Fruit fly (Drosophila melanogaster) whole organism, embryonic: ENCODE data around the gene Cul2.

Experiments used
- ATbp ChIP-seq: fragments of 200-800 bp; sonication (Bioruptor generic); optimal IDR thresholded peaks from 2 replicates; lab custom pipeline; 2017; ENCODE audit warnings: missing biosample characterization, mild to moderate bottlenecking, missing genetic modification characterization, missing genetic modification reagents
- Ada2b ChIP-seq: fragments of 200-800 bp; sonication (Bioruptor generic); IDR thresholded peaks from 2 replicates; pipeline ENCODE4 v1.3.6; 2022; ENCODE audit warnings: missing biosample characterization, missing genetic modification characterization
- Awh ChIP-seq: fragments of 200-800 bp; sonication (Bioruptor generic); IDR thresholded peaks from 2 replicates; pipeline ENCODE4, ENCODE4 v1.3.6; 2022; ENCODE audit warnings: missing biosample characterization, missing genetic modification characterization
- BEAF-32 ChIP-seq: fragments of 200-800 bp; sonication (Bioruptor generic); optimal IDR thresholded peaks from 3 replicates; lab custom pipeline; 2017; ENCODE audit warnings: missing biosample characterization, missing genetic modification characterization, mild to moderate bottlenecking, moderate library complexity, missing genetic modification reagents
- CG10321 ChIP-seq: fragments of 200-800 bp; sonication (Bioruptor generic); IDR thresholded peaks from 2 replicates; pipeline ENCODE4 v1.3.6; 2022; ENCODE audit warnings: missing biosample characterization, missing genetic modification characterization
- CG10979 ChIP-seq: fragments of 200-800 bp; sonication (Bioruptor generic); optimal IDR thresholded peaks from 2 replicates; lab custom pipeline; 2018; ENCODE audit warnings: missing biosample characterization, mild to moderate bottlenecking, missing genetic modification characterization, moderate library complexity
- CG11456 ChIP-seq: fragments of 200-800 bp; sonication (Bioruptor generic); IDR thresholded peaks from 3 replicates; pipeline ENCODE4 v1.3.6; 2022; ENCODE audit warnings: missing biosample characterization, missing genetic modification characterization
- CG12942 ChIP-seq: fragments of 200-800 bp; sonication (Bioruptor generic); optimal IDR thresholded peaks from 3 replicates; lab custom pipeline; 2016; ENCODE audit warnings: missing biosample characterization, missing genetic modification characterization
- CG13424 ChIP-seq: fragments of 200-800 bp; sonication (Bioruptor generic); optimal IDR thresholded peaks from 2 replicates; lab custom pipeline; 2019; ENCODE audit warnings: missing biosample characterization, mild to moderate bottlenecking, missing genetic modification characterization, moderate library complexity
- CG13894 ChIP-seq: fragments of 200-800 bp; sonication (Bioruptor generic); optimal IDR thresholded peaks from 3 replicates; lab custom pipeline; 2018; ENCODE audit warnings: missing biosample characterization, mild to moderate bottlenecking, missing genetic modification characterization, moderate library complexity
- CG14860 ChIP-seq: fragments of 200-800 bp; sonication (Bioruptor generic); IDR thresholded peaks from 3 replicates; pipeline ENCODE4 v1.3.6; 2022; ENCODE audit warnings: missing biosample characterization, missing genetic modification characterization; ENCODE audit not compliant: partially characterized antibody
- CG16815 ChIP-seq: fragments of 200-800 bp; sonication (Bioruptor generic); optimal IDR thresholded peaks from 3 replicates; lab custom pipeline; 2017; ENCODE audit warnings: missing biosample characterization, mild to moderate bottlenecking, missing genetic modification characterization
- CG30403 ChIP-seq: fragments of 200-800 bp; sonication (Bioruptor generic); optimal IDR thresholded peaks from 3 replicates; lab custom pipeline; 2016; ENCODE audit warnings: missing biosample characterization, missing genetic modification characterization
- CG31224 ChIP-seq: fragments of 200-800 bp; sonication (Bioruptor generic); IDR thresholded peaks from 2 replicates; pipeline ENCODE4 v1.3.6; 2022; ENCODE audit warnings: missing biosample characterization, missing genetic modification characterization
- CG31441 ChIP-seq: fragments of 200-800 bp; sonication (Bioruptor generic); IDR thresholded peaks from 2 replicates; pipeline ENCODE4 v1.3.6; 2022; ENCODE audit warnings: missing biosample characterization, missing genetic modification characterization
- CG33213 ChIP-seq: fragments of 200-800 bp; sonication (Bioruptor generic); optimal IDR thresholded peaks from 3 replicates; lab custom pipeline; 2016; ENCODE audit warnings: missing biosample characterization, missing genetic modification characterization
- CG3726 ChIP-seq: fragments of 200-800 bp; sonication (Bioruptor generic); IDR thresholded peaks from 3 replicates; pipeline ENCODE4, ENCODE4 v1.3.6; 2022; ENCODE audit warnings: missing biosample characterization, missing genetic modification characterization
- CG3995 ChIP-seq: fragments of 200-800 bp; sonication (Bioruptor generic); optimal IDR thresholded peaks from 3 replicates; lab custom pipeline; 2016; ENCODE audit warnings: missing biosample characterization, missing genetic modification characterization
- CG4617 ChIP-seq: fragments of 200-800 bp; sonication (Bioruptor generic); optimal IDR thresholded peaks from 3 replicates; lab custom pipeline; 2016; ENCODE audit warnings: missing biosample characterization, missing genetic modification characterization, borderline replicate concordance
- CG7786 ChIP-seq: fragments of 200-800 bp; sonication (Bioruptor generic); optimal IDR thresholded peaks from 2 replicates; lab custom pipeline; 2016; ENCODE audit warnings: missing biosample characterization, missing genetic modification characterization
- CG7987 ChIP-seq: fragments of 200-800 bp; sonication (Bioruptor generic); optimal IDR thresholded peaks from 2 replicates; lab custom pipeline; 2018; ENCODE audit warnings: missing biosample characterization, mild to moderate bottlenecking, missing genetic modification characterization, moderate library complexity
- CG8089 ChIP-seq: fragments of 200-800 bp; sonication (Bioruptor generic); optimal IDR thresholded peaks from 3 replicates; lab custom pipeline; 2016; ENCODE audit warnings: missing biosample characterization, missing genetic modification characterization
- CG9932 ChIP-seq: fragments of 200-800 bp; sonication (Bioruptor generic); IDR thresholded peaks from 2 replicates; pipeline ENCODE4 v1.3.6; 2022; ENCODE audit warnings: missing biosample characterization, missing genetic modification characterization
- CrebB ChIP-seq: fragments of 200-800 bp; sonication (Bioruptor generic); optimal IDR thresholded peaks from 3 replicates; lab custom pipeline; 2018; ENCODE audit warnings: missing biosample characterization, mild to moderate bottlenecking, missing genetic modification characterization
- Dp ChIP-seq: fragments of 200-800 bp; sonication (Bioruptor generic); optimal IDR thresholded peaks from 2 replicates; lab custom pipeline; 2018; ENCODE audit warnings: missing biosample characterization, mild to moderate bottlenecking, missing genetic modification characterization, moderate library complexity
- Fer3 ChIP-seq: fragments of 200-800 bp; sonication (Bioruptor generic); optimal IDR thresholded peaks from 2 replicates; lab custom pipeline; 2018; ENCODE audit warnings: missing biosample characterization, mild to moderate bottlenecking, missing genetic modification characterization, moderate library complexity
- Gug ChIP-seq: fragments of 200-800 bp; sonication (Bioruptor generic); IDR thresholded peaks from 4 replicates; pipeline ENCODE4 v1.3.6; 2022; ENCODE audit warnings: missing biosample characterization, missing genetic modification characterization
- Nf-YC ChIP-seq: fragments of 200-800 bp; optimal IDR thresholded peaks from 3 replicates; lab custom pipeline; 2019; ENCODE audit warnings: missing biosample characterization, mild to moderate bottlenecking, missing genetic modification characterization, moderate library complexity
- NfI ChIP-seq: fragments of 200-800 bp; sonication (Bioruptor generic); optimal IDR thresholded peaks from 3 replicates; lab custom pipeline; 2018; ENCODE audit warnings: missing biosample characterization, mild to moderate bottlenecking, missing genetic modification characterization, moderate library complexity
- Sox102F ChIP-seq: fragments of 200-800 bp; sonication (Bioruptor generic); optimal IDR thresholded peaks from 2 replicates; lab custom pipeline; 2018; ENCODE audit warnings: missing biosample characterization, mild to moderate bottlenecking, missing genetic modification characterization, moderate library complexity
- ap ChIP-seq: fragments of 200-800 bp; sonication (Bioruptor generic); IDR thresholded peaks from 2 replicates; pipeline ENCODE4 v1.3.6; 2022; ENCODE audit warnings: missing biosample characterization, missing genetic modification characterization
- ase ChIP-seq: fragments of 200-800 bp; sonication (Bioruptor generic); IDR thresholded peaks from 3 replicates; pipeline ENCODE4 v1.3.6; 2022; ENCODE audit warnings: missing biosample characterization, missing genetic modification characterization
- az2 ChIP-seq: fragments of 200-800 bp; sonication (Bioruptor generic); optimal IDR thresholded peaks from 3 replicates; lab custom pipeline; 2016; ENCODE audit warnings: missing biosample characterization, missing genetic modification characterization
- br ChIP-seq: fragments of >200 bp; optimal IDR thresholded peaks from 2 replicates; lab custom pipeline; 2017
- chinmo ChIP-seq: fragments of 200-800 bp; sonication (Bioruptor generic); IDR thresholded peaks from 4 replicates; pipeline ENCODE4 v1.3.6; 2022; ENCODE audit warnings: missing biosample characterization, missing genetic modification characterization; ENCODE audit not compliant: partially characterized antibody
- dimm ChIP-seq: fragments of 200-800 bp; sonication (Bioruptor generic); IDR thresholded peaks from 2 replicates; pipeline ENCODE4 v1.3.6; 2022; ENCODE audit warnings: missing biosample characterization, missing genetic modification characterization
- gcm2 ChIP-seq: fragments of 200-800 bp; sonication (Bioruptor generic); optimal IDR thresholded peaks from 2 replicates; lab custom pipeline; 2016; ENCODE audit warnings: missing biosample characterization, missing genetic modification characterization
- gsb ChIP-seq: fragments of 200-800 bp; sonication (Bioruptor generic); IDR thresholded peaks from 2 replicates; pipeline ENCODE4 v1.3.6; 2022; ENCODE audit warnings: missing biosample characterization, missing genetic modification characterization
- ken ChIP-seq: fragments of 200-800 bp; sonication (Bioruptor generic); IDR thresholded peaks from 3 replicates; pipeline ENCODE4 v1.3.6; 2022; ENCODE audit warnings: missing biosample characterization, missing genetic modification characterization
- klu ChIP-seq: fragments of 200-800 bp; sonication (Bioruptor generic); IDR thresholded peaks from 2 replicates; pipeline ENCODE4 v1.3.6; 2022; ENCODE audit warnings: missing biosample characterization, missing genetic modification characterization
- lab ChIP-seq: fragments of 200-800 bp; sonication (Bioruptor generic); optimal IDR thresholded peaks from 3 replicates; lab custom pipeline; 2017; ENCODE audit warnings: missing biosample characterization, missing genetic modification characterization, mild to moderate bottlenecking, moderate library complexity, missing genetic modification reagents
- nerfin-1 ChIP-seq: fragments of 200-800 bp; sonication (Bioruptor generic); optimal IDR thresholded peaks from 3 replicates; lab custom pipeline; 2019; ENCODE audit warnings: missing biosample characterization, mild to moderate bottlenecking, missing genetic modification characterization, moderate library complexity
- odd ChIP-seq: fragments of 200-800 bp; sonication (Bioruptor generic); optimal IDR thresholded peaks from 2 replicates; lab custom pipeline; 2017; ENCODE audit warnings: missing biosample characterization, mild to moderate bottlenecking, missing genetic modification characterization
- pan ChIP-seq, 4 experiments: fragments of >200 bp in 3 of 4; fragments of 200-800 bp in 1 of 4; sonication (Bioruptor generic) in 1 of 4; optimal IDR thresholded peaks in 3 of 4; IDR thresholded peaks in 1 of 4; 2 replicates each; pipeline versions ENCODE4 v1.3.6 to Lab custom; 2017 to 2022; ENCODE audit warnings: missing biosample characterization in 2 of 4, missing genetic modification characterization in 2 of 4, mixed read lengths in 1 of 4
- pzg ChIP-seq: fragments of 200-800 bp; sonication (Bioruptor generic); optimal IDR thresholded peaks from 3 replicates; lab custom pipeline; 2018; ENCODE audit warnings: missing biosample characterization, mild to moderate bottlenecking, missing genetic modification characterization, moderate library complexity
- scrt ChIP-seq: fragments of 200-800 bp; sonication (Bioruptor generic); optimal IDR thresholded peaks from 2 replicates; lab custom pipeline; 2018; ENCODE audit warnings: missing biosample characterization, mild to moderate bottlenecking, missing genetic modification characterization, moderate library complexity
- tx ChIP-seq: fragments of 200-800 bp; sonication (Bioruptor generic); optimal IDR thresholded peaks from 2 replicates; lab custom pipeline; 2016; ENCODE audit warnings: missing biosample characterization, missing genetic modification characterization
- vfl ChIP-seq: fragments of 200-800 bp; sonication (Bioruptor generic); optimal IDR thresholded peaks from 2 replicates; lab custom pipeline; 2016; ENCODE audit warnings: missing biosample characterization, missing genetic modification characterization
- vvl ChIP-seq: fragments of 200-800 bp; sonication (Bioruptor generic); IDR thresholded peaks from 2 replicates; pipeline ENCODE4 v1.3.6; 2022; ENCODE audit warnings: missing biosample characterization, missing genetic modification characterization
- wek ChIP-seq: fragments of 200-800 bp; sonication (Bioruptor generic); optimal IDR thresholded peaks from 3 replicates; lab custom pipeline; 2018; ENCODE audit warnings: missing biosample characterization, mild to moderate bottlenecking, missing genetic modification characterization, moderate library complexity

Cul2 gene

DNA sequence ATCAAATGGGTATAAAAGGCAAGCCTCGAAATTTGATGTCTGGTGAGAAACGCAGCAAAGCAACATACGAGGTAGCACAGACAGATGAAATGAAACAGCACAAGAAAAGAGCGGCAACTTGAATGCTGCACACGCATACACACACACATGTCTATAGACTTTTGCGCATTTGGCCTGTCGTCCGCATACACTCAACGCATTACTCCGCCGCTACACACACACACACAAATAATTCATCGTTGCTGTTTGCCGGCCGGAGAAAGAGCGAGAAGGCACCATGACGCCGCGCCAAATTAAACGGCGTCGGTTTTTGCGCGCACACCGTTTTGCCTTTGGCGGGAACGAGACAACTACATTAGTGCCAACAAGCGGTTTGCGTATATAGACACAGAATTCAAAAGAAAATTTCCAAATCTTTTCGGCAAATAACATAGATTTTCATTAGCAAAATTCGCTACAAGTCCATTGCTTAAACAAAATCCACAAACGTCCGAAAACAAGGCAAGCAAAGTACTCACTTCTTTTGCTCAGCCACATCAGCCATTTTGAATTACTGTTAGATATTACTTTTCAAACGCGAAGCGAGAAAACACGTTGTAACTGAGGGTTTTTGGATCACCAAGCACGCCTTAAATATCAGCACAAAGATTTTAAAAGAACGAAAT is 29.3 kb upstream of the Cul2 start (continued):
- TF ChIP-seq CG13424 (no peak), CG31441 (GFP tag; lab: Robert Waterston, UW) (no peak), odd (GFP tag; lab: Kevin White, UChicago) (no peak), ken (GFP tag; lab: Robert Waterston, UW) (0 out of 3 replicates have a peak, but pooled peaks have one; percentile 18), CG13894 (tag; lab: Kevin White, UChicago) (peak; percentile 20), Ada2b (GFP tag; lab: Robert Waterston, UW) (no peak), gcm2 (GFP tag; lab: Kevin White, UChicago) (no peak), ATbp (GFP tag; lab: Kevin White, UChicago) (no peak), CG4617 (GFP tag; lab: Kevin White, UChicago) (no peak), CG11456 (GFP tag; lab: Robert Waterston, UW) (no peak), vvl (GFP tag; lab: Robert Waterston, UW) (peak; percentile 58; the same call in 1 of the 2 replicates), CG10979 (tag; lab: Kevin White, UChicago) (no peak), BEAF-32 (GFP tag; lab: Kevin White, UChicago) (no peak), klu (GFP tag; lab: Robert Waterston, UW) (no peak), wek (GFP tag; lab: Kevin White, UChicago) (no peak), Nf-YC (tag; lab: Kevin White, UChicago) (peak; percentile 67), CG9932 (peak; percentile 6; the same call in 1 of the 2 replicates), chinmo (peak; percentile 97), CG3995 (GFP tag; lab: Kevin White, UChicago) (no peak), ap (GFP tag; lab: Robert Waterston, UW) (no peak), Awh (GFP tag; lab: Robert Waterston, UW) (no peak), nerfin-1 (tag; lab: Kevin White, UChicago) (peak; percentile 22), CG3726 (GFP tag; lab: Robert Waterston, UW) (no peak), vfl (GFP tag; lab: Kevin White, UChicago) (no peak), CG8089 (GFP tag; lab: Kevin White, UChicago) (no peak), CG16815 (GFP tag; lab: Kevin White, UChicago) (no peak), CG14860 (GFP tag; lab: Robert Waterston, UW) (no peak), pan (optimal IDR thresholded peaks at IDR 0.05; lab: Kevin White, UChicago) (no peak), pan (GFP tag; optimal IDR thresholded peaks at IDR 0.05 in 1 of 2, IDR thresholded peaks at IDR 0.05 in 1 of 2) (peak in 1 of 2 experiments; percentile 63), Gug (GFP tag; lab: Robert Waterston, UW) (no peak), CrebB (tag; lab: Kevin White, UChicago) (no peak), tx (GFP tag; lab: Kevin White, UChicago) (no peak), CG7786 (no peak), Sox102F (no peak), az2 (no peak), lab (GFP tag; lab: Kevin White, UChicago) (no peak), CG10321 (peak; percentile 97), CG7987 (GFP tag; lab: Kevin White, UChicago) (no peak), ase (GFP tag; lab: Robert Waterston, UW) (no peak), dimm (GFP tag; lab: Robert Waterston, UW) (no peak), CG12942 (GFP tag; lab: Kevin White, UChicago) (no peak), pzg (peak; percentile 26), Dp (GFP tag; lab: Kevin White, UChicago) (peak; percentile 47), scrt (GFP tag; lab: Kevin White, UChicago) (no peak), CG33213 (GFP tag; lab: Kevin White, UChicago) (no peak), Fer3 (tag; lab: Kevin White, UChicago) (no peak), CG30403 (GFP tag; lab: Kevin White, UChicago) (no peak), CG31224 (GFP tag; lab: Robert Waterston, UW) (no peak), NfI (no peak), br (lab: Kevin White, UChicago) (no peak), gsb (no peak)
